Worm (Caenorhabditis elegans) whole organism, early embryonic: ENCODE measurements around the gene pck-1.

ENCODE experiments used
- B0310.2 ChIP-seq: sonication (generic microtip); optimal IDR thresholded peaks from 2 replicates; lab custom pipeline; 2016; ENCODE audit warnings: mild to moderate bottlenecking, missing genetic modification characterization, missing compliant biosample characterization
- F13C5.2 ChIP-seq: sonication (generic microtip); optimal IDR thresholded peaks from 2 replicates; lab custom pipeline; 2017; ENCODE audit warnings: mild to moderate bottlenecking, missing genetic modification characterization, inconsistent platforms, missing compliant biosample characterization
- aly-1 ChIP-seq: sonication (generic microtip); optimal IDR thresholded peaks from 2 replicates; lab custom pipeline; 2016; ENCODE audit warnings: missing genetic modification characterization, missing compliant biosample characterization
- ama-1 ChIP-seq: fragments of 150-350 bp; optimal IDR thresholded peaks from 2 replicates; lab custom pipeline; 2014
- ceh-13 ChIP-seq: fragments of 200-800 bp; sonication (Bioruptor generic); optimal IDR thresholded peaks from 2 replicates; lab custom pipeline; 2018; ENCODE audit warnings: mild to moderate bottlenecking, missing genetic modification characterization, missing compliant biosample characterization
- ceh-36 ChIP-seq: sonication (generic microtip); optimal IDR thresholded peaks from 2 replicates; lab custom pipeline; 2016; ENCODE audit warnings: missing genetic modification characterization, inconsistent platforms, missing compliant biosample characterization
- flt-1 ChIP-seq: fragments of 200-800 bp; sonication (Bioruptor generic); IDR thresholded peaks from 2 replicates; pipeline ENCODE4 v1.3.6; 2022; ENCODE audit warnings: missing genetic modification characterization, missing compliant biosample characterization
- hmg-4 ChIP-seq: fragments of 200-800 bp; sonication (Bioruptor generic); optimal IDR thresholded peaks from 2 replicates; lab custom pipeline; 2018; ENCODE audit warnings: mild to moderate bottlenecking, missing genetic modification characterization, missing compliant biosample characterization
- hnd-1 ChIP-seq: sonication (generic microtip); optimal IDR thresholded peaks from 2 replicates; lab custom pipeline; 2016; ENCODE audit warnings: missing genetic modification characterization, missing compliant biosample characterization
- pes-1 ChIP-seq: fragments of 200-800 bp; sonication (Bioruptor generic); IDR thresholded peaks from 2 replicates; pipeline ENCODE4 v1.3.6; 2022; ENCODE audit warnings: missing genetic modification reagents, missing genetic modification characterization, missing compliant biosample characterization
- sea-1 ChIP-seq: fragments of 200-800 bp; sonication (Bioruptor generic); conservative IDR thresholded peaks from 2 replicates; pipeline ENCODE4 v1.3.6; 2022; ENCODE audit warnings: missing genetic modification characterization, missing compliant biosample characterization
- tbx-11 ChIP-seq: fragments of 200-800 bp; sonication (Bioruptor generic); IDR thresholded peaks from 2 replicates; pipeline ENCODE4 v1.3.6; 2022; ENCODE audit warnings: missing genetic modification characterization, missing compliant biosample characterization
- tbx-37 ChIP-seq: fragments of 200-800 bp; sonication (Bioruptor generic); conservative IDR thresholded peaks from 2 replicates; pipeline ENCODE4 v1.3.6; 2022; ENCODE audit warnings: missing genetic modification reagents, missing genetic modification characterization, missing compliant biosample characterization

ce11 chrIII:29626-30025 lies 36.4 kb downstream of the pck-1 start:
- TF ChIP-seq ceh-36 (tag; lab: Kevin White, UChicago) (no peak), ama-1 (no peak), aly-1 (no peak), hnd-1 (tag; lab: Kevin White, UChicago) (no peak), ceh-13 (no peak), B0310.2 (no peak), F13C5.2 (tag; lab: Kevin White, UChicago) (no peak), tbx-37 (no peak), pes-1 (no peak), flt-1 (no peak), hmg-4 (GFP tag; lab: Kevin White, UChicago) (no peak), sea-1 (GFP tag; lab: Robert Waterston, UW) (no peak), tbx-11 (GFP tag; lab: Robert Waterston, UW) (no peak)
